Worm (Caenorhabditis elegans): ENCODE measurements around the gene F19G12.11.
"Not testable (repeated sequence)": the region's sequence is repeated elsewhere in the genome, so short reads cannot be mapped to it uniquely, and the experiment has no call there.

The F19G12.11 gene

ce11 chrX:1438925-1439324, 12.6 kb upstream of the F19G12.11 start (continued):
- no peak for TF ChIP-seq ceh-63 (GFP tag; optimal IDR thresholded peaks at IDR 0.05)
- no peak for TF ChIP-seq nhr-85 (tag)
- peak; percentile 16 for TF ChIP-seq rnt-1 (tag; optimal IDR thresholded peaks at IDR 0.05)
- peak; percentile 11 to 16 for TF ChIP-seq lsy-2 (tag; optimal IDR thresholded peaks at IDR 0.05)
- TF ChIP-seq aha-1 (tag; optimal IDR thresholded peaks at IDR 0.05) = no peak
- TF ChIP-seq pax-3 (tag; optimal IDR thresholded peaks at IDR 0.05) = peak; percentile 57
- TF ChIP-seq fos-1 (tag; optimal IDR thresholded peaks at IDR 0.05) = no peak
- TF ChIP-seq irx-1 (tag; optimal IDR thresholded peaks at IDR 0.05) = no peak
- peak; percentile 82 for TF ChIP-seq fkh-8 (tag; optimal IDR thresholded peaks at IDR 0.05)
- TF ChIP-seq fkh-10 (GFP tag; optimal IDR thresholded peaks at IDR 0.05) = peak; percentile 57

- TF ChIP-seq lsy-2 (tag; optimal IDR thresholded peaks at IDR 0.05) (no peak), mep-1 (tag; optimal IDR thresholded peaks at IDR 0.05) (peak; percentile 4), nhr-47 (tag; optimal IDR thresholded peaks at IDR 0.05) (peak; percentile 68), rnt-1 (tag; optimal IDR thresholded peaks at IDR 0.05) (peak; percentile 9), dsc-1 (tag; optimal IDR thresholded peaks at IDR 0.05) (peak; percentile 53), tbx-2 (tag; optimal IDR thresholded peaks at IDR 0.05) (peak; percentile 11), fkh-8 (tag; optimal IDR thresholded peaks at IDR 0.05) (peak; percentile 43), fkh-10 (GFP tag; optimal IDR thresholded peaks at IDR 0.05) (peak; percentile 55), nhr-84 (tag; optimal IDR thresholded peaks at IDR 0.05) (no peak), jun-1 (tag; optimal IDR thresholded peaks at IDR 0.05) (peak; percentile 1), skn-1 (tag; optimal IDR thresholded peaks at IDR 0.05) (peak; percentile 22), ceh-82 (tag; optimal IDR thresholded peaks at IDR 0.05) (peak; percentile 10 to 57 (median 21)), efl-1 (optimal IDR thresholded peaks at IDR 0.05) (peak in 1 of 2 experiments; percentile 17), efl-1 (GFP tag; optimal IDR thresholded peaks at IDR 0.05 in 1 of 2) (peak in 1 of 2 experiments; percentile 70), snu-23 (GFP tag; optimal IDR thresholded peaks at IDR 0.05) (peak; percentile 18), nhr-20 (tag; optimal IDR thresholded peaks at IDR 0.05) (no peak)
Measured at ce11 chrX:1437097-1437496, 10.8 kb upstream of the F19G12.11 start.

- TF ChIP-seq lir-3 (tag; optimal IDR thresholded peaks at IDR 0.05; ENCODE audit: poor library complexity); fkh-8 (tag; optimal IDR thresholded peaks at IDR 0.05); unc-62 (GFP tag; optimal IDR thresholded peaks at IDR 0.05): not testable (repeated sequence)
Measured at ce11 chrX:1430707-1431106, 4.4 kb upstream of the F19G12.11 start, which contains the start of gene F19G12.1. F19G12.1 (plus strand) TSS chrX:1431007.

ce11 chrX:1424509-1424908, 1.8 kb downstream of the F19G12.11 start, which contains the start of gene F19G12.3:
F19G12.3 (plus strand) TSS chrX:1424809.
- no peak for TF ChIP-seq isw-1 (GFP tag; IDR thresholded peaks at IDR 0.05)
- TF ChIP-seq zip-4 (GFP tag; optimal IDR thresholded peaks at IDR 0.05) = no peak
- TF ChIP-seq sptf-1 (tag; optimal IDR thresholded peaks at IDR 0.05) = no peak
- TF ChIP-seq elt-2 (tag; optimal IDR thresholded peaks at IDR 0.05) = no peak
- no peak for TF ChIP-seq pqm-1 (tag; optimal IDR thresholded peaks at IDR 0.05)
- peak; percentile 42 for TF ChIP-seq skn-1 (tag; optimal IDR thresholded peaks at IDR 0.05)
- no peak for TF ChIP-seq ceh-82 (tag; optimal IDR thresholded peaks at IDR 0.05)
- no peak for TF ChIP-seq ama-1 (optimal IDR thresholded peaks at IDR 0.05)
- peak; percentile 7 for TF ChIP-seq fkh-8 (tag; optimal IDR thresholded peaks at IDR 0.05)
- no peak for TF ChIP-seq jun-1 (tag; optimal IDR thresholded peaks at IDR 0.05)

- TF ChIP-seq elt-3 (tag; optimal IDR thresholded peaks at IDR 0.05) = peak in 1 of 6 experiments; percentile 30
- no peak for TF ChIP-seq tlp-1 (tag; optimal IDR thresholded peaks at IDR 0.05)
- TF ChIP-seq skn-1 (tag; optimal IDR thresholded peaks at IDR 0.05) = peak; percentile 100
Measured at ce11 chrX:1420524-1420923, 5.8 kb downstream of the F19G12.11 start.

ce11 chrX:1419163-1419696, 7.1 kb downstream of the F19G12.11 start, which contains the start of gene F19G12.9:
F19G12.9 (plus strand) TSS chrX:1419213.
- peak; percentile 96 for TF ChIP-seq skn-1 (tag; optimal IDR thresholded peaks at IDR 0.05)
- peak; percentile 29 for TF ChIP-seq rnt-1 (tag; optimal IDR thresholded peaks at IDR 0.05)
- peak in 1 of 2 experiments; percentile 54 for TF ChIP-seq lin-35 (GFP tag; optimal IDR thresholded peaks at IDR 0.05)
- no peak for TF ChIP-seq ztf-11 (tag; optimal IDR thresholded peaks at IDR 0.05)
- TF ChIP-seq blmp-1 (tag; optimal IDR thresholded peaks at IDR 0.05) = peak; percentile 20
- peak; percentile 7 for TF ChIP-seq elt-2 (tag; optimal IDR thresholded peaks at IDR 0.05)
- no peak for TF ChIP-seq sptf-1 (tag; optimal IDR thresholded peaks at IDR 0.05)
- no peak for TF ChIP-seq mdl-1 (tag; optimal IDR thresholded peaks at IDR 0.05)
